Worm (Caenorhabditis elegans): ENCODE data around the gene hpx-2.

DNA sequence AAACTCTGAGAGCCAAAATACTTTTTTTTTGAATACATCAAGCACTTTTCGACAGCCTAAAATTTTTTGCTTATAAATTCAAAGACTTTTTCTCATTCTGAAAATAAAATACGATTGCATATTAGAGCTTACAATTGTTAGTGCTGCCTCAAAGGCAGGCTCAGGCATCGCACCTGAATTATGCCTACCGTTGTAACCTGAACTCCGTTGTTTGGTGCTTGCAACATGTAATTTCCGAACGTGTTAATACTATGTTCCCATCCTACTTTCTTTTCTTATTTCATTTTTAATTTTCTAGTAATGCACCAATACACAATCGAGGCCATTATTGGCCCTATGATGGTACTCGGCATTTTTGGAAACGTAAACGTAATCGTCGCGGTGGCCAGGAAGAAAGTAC is 37.1 kb downstream of the hpx-2 start, which contains the start of gene srsx-19:
- TF ChIP-seq ceh-48 (tag; optimal IDR thresholded peaks at IDR 0.05): no peak
- TF ChIP-seq ceh-18 (tag; optimal IDR thresholded peaks at IDR 0.05): no peak
- no peak for TF ChIP-seq che-1 (tag; optimal IDR thresholded peaks at IDR 0.05)

All from whole organism, late embryonic.